Fruit fly (Drosophila melanogaster): ENCODE measurements around the gene CG9525.
A peak's percentile ranks its signal among the peaks of the same experiment; 100 is the strongest.

- TF ChIP-seq CG8924 (tag; optimal IDR thresholded peaks at IDR 0.05) (no peak), CG13123 (GFP tag; optimal IDR thresholded peaks at IDR 0.05) (no peak), Hr51 (GFP tag; optimal IDR thresholded peaks at IDR 0.05) (no peak), grn (GFP tag; optimal IDR thresholded peaks at IDR 0.05) (peak; percentile 80), repo (GFP tag; optimal IDR thresholded peaks at IDR 0.05) (no peak), Bdp1 (GFP tag; optimal IDR thresholded peaks at IDR 0.05) (no peak), PHDP (tag; optimal IDR thresholded peaks at IDR 0.05) (no peak), jumu (GFP tag; optimal IDR thresholded peaks at IDR 0.05) (no peak), bab2 (GFP tag; optimal IDR thresholded peaks at IDR 0.05) (no peak), sens (GFP tag) (no peak), tll (GFP tag; optimal IDR thresholded peaks at IDR 0.05) (no peak), CG6254 (GFP tag; optimal IDR thresholded peaks at IDR 0.05) (no peak)
These were observed 28.4 kb downstream of the CG9525 start, which contains the start of gene Tsp29Fa for dm6 chr2L:8933710-8934242.

Data from whole organism, embryonic.